Fruit fly (Drosophila melanogaster) whole organism, embryonic: ENCODE measurements around the gene Pits.

Experiments used
- Asciz ChIP-seq: fragments of 200-800 bp; sonication (Bioruptor generic); optimal IDR thresholded peaks from 2 replicates; lab custom pipeline; 2017; ENCODE audit warnings: missing biosample characterization, mild to moderate bottlenecking, missing genetic modification characterization, missing genetic modification reagents
- Bdp1 ChIP-seq: fragments of 200-800 bp; sonication (Bioruptor generic); optimal IDR thresholded peaks from 3 replicates; lab custom pipeline; 2016; ENCODE audit warnings: missing biosample characterization, missing genetic modification characterization
- CG10209 ChIP-seq: fragments of 200-800 bp; sonication (Bioruptor generic); optimal IDR thresholded peaks from 3 replicates; lab custom pipeline; 2017; ENCODE audit warnings: missing biosample characterization, mild to moderate bottlenecking, missing genetic modification characterization, missing genetic modification reagents
- CG12236 ChIP-seq: fragments of 200-800 bp; sonication (Bioruptor generic); optimal IDR thresholded peaks from 2 replicates; lab custom pipeline; 2016; ENCODE audit warnings: missing biosample characterization, missing genetic modification characterization
- CG13624 ChIP-seq: fragments of 200-800 bp; sonication (Bioruptor generic); optimal IDR thresholded peaks from 2 replicates; lab custom pipeline; 2016; ENCODE audit warnings: missing biosample characterization, missing genetic modification characterization
- CG17385 ChIP-seq: fragments of 200-800 bp; sonication (Bioruptor generic); optimal IDR thresholded peaks from 3 replicates; lab custom pipeline; 2018; ENCODE audit warnings: missing biosample characterization, mild to moderate bottlenecking, missing genetic modification characterization
- CG18619 ChIP-seq: fragments of 200-800 bp; sonication (Bioruptor generic); optimal IDR thresholded peaks from 3 replicates; lab custom pipeline; 2017; ENCODE audit warnings: missing biosample characterization, mild to moderate bottlenecking, missing genetic modification characterization
- CG32767 ChIP-seq: fragments of 200-800 bp; sonication (Bioruptor generic); IDR thresholded peaks from 2 replicates; pipeline ENCODE4 v1.3.6; 2022; ENCODE audit warnings: missing biosample characterization, missing genetic modification characterization
- CG34422 ChIP-seq: fragments of 200-800 bp; sonication (Bioruptor generic); IDR thresholded peaks from 3 replicates; pipeline ENCODE4 v1.3.6; 2022; ENCODE audit warnings: missing biosample characterization, missing genetic modification characterization
- CG42726 ChIP-seq: fragments of 200-800 bp; sonication (Bioruptor generic); IDR thresholded peaks from 2 replicates; pipeline ENCODE4 v1.3.6; 2022; ENCODE audit warnings: missing biosample characterization, missing genetic modification characterization; ENCODE audit not compliant: partially characterized antibody
- CG6254 ChIP-seq: fragments of 200-800 bp; sonication (Bioruptor generic); optimal IDR thresholded peaks from 3 replicates; lab custom pipeline; 2017; ENCODE audit warnings: mild to moderate bottlenecking, missing biosample characterization, missing genetic modification reagents, missing genetic modification characterization
- CG7745 ChIP-seq: fragments of 200-800 bp; sonication (Bioruptor generic); optimal IDR thresholded peaks from 2 replicates; lab custom pipeline; 2018; ENCODE audit warnings: missing biosample characterization, mild to moderate bottlenecking, missing genetic modification characterization, moderate library complexity
- CG8388 ChIP-seq: fragments of 200-800 bp; sonication (Bioruptor generic); optimal IDR thresholded peaks from 2 replicates; lab custom pipeline; 2019; ENCODE audit warnings: missing biosample characterization, mild to moderate bottlenecking, missing genetic modification characterization, moderate library complexity
- CG9437 ChIP-seq: fragments of 200-800 bp; sonication (Bioruptor generic); optimal IDR thresholded peaks from 2 replicates; lab custom pipeline; 2018; ENCODE audit warnings: missing biosample characterization, mild to moderate bottlenecking, missing genetic modification characterization
- CG9932 ChIP-seq: fragments of 200-800 bp; sonication (Bioruptor generic); IDR thresholded peaks from 2 replicates; pipeline ENCODE4 v1.3.6; 2022; ENCODE audit warnings: missing biosample characterization, missing genetic modification characterization
- Eip74EF ChIP-seq, 2 experiments: fragments of 200-800 bp in 1 of 2; fragments of >200 bp in 1 of 2; sonication (Bioruptor generic) in 1 of 2; optimal IDR thresholded peaks; 2 replicates each; lab custom pipeline; 2017 to 2019; ENCODE audit warnings: missing biosample characterization in 2 of 2, missing genetic modification characterization in 2 of 2, mild to moderate bottlenecking in 1 of 2, moderate library complexity in 1 of 2
- H15 ChIP-seq: fragments of 200-800 bp; sonication (Bioruptor generic); IDR thresholded peaks from 3 replicates; pipeline ENCODE4 v1.3.6; 2022; ENCODE audit warnings: missing biosample characterization, missing genetic modification characterization
- HHEX ChIP-seq: fragments of 200-800 bp; sonication (Bioruptor generic); optimal IDR thresholded peaks from 3 replicates; lab custom pipeline; 2017; ENCODE audit warnings: missing biosample characterization, mild to moderate bottlenecking, missing genetic modification characterization, missing genetic modification reagents
- Hr78 ChIP-seq, 2 experiments: fragments of 200-800 bp in 1 of 2; fragments of >200 bp in 1 of 2; sonication (Bioruptor generic) in 1 of 2; optimal IDR thresholded peaks; 2 replicates each; lab custom pipeline; 2017 to 2019; ENCODE audit warnings: missing biosample characterization in 2 of 2, missing genetic modification characterization in 2 of 2, mild to moderate bottlenecking in 1 of 2, moderate library complexity in 1 of 2
- Max ChIP-seq: fragments of 200-800 bp; sonication (Bioruptor generic); optimal IDR thresholded peaks from 2 replicates; lab custom pipeline; 2016; ENCODE audit warnings: missing biosample characterization, mild to moderate bottlenecking, missing genetic modification characterization
- Med ChIP-seq: fragments of 200-800 bp; sonication (Bioruptor generic); peaks from one replicate; lab custom pipeline; 2016; ENCODE audit warnings: missing biosample characterization, missing genetic modification characterization, mild to moderate bottlenecking, inconsistent platforms, moderate library complexity
- Mes4 ChIP-seq: fragments of 200-800 bp; sonication (Bioruptor generic); optimal IDR thresholded peaks from 2 replicates; lab custom pipeline; 2016; ENCODE audit warnings: missing biosample characterization, missing genetic modification characterization
- NC2α ChIP-seq: fragments of 200-800 bp; sonication (Bioruptor generic); optimal IDR thresholded peaks from 2 replicates; lab custom pipeline; 2016; ENCODE audit warnings: missing biosample characterization, missing genetic modification characterization
- Nf-YA ChIP-seq: fragments of 200-800 bp; sonication (Bioruptor generic); IDR thresholded peaks from 2 replicates; pipeline ENCODE4 v1.3.6; 2022; ENCODE audit warnings: missing biosample characterization, missing genetic modification characterization
- PHDP ChIP-seq: fragments of 200-800 bp; sonication (Bioruptor generic); optimal IDR thresholded peaks from 3 replicates; lab custom pipeline; 2018; ENCODE audit warnings: missing biosample characterization, mild to moderate bottlenecking, missing genetic modification characterization, moderate library complexity
- Ptx1 ChIP-seq: fragments of 200-800 bp; sonication (Bioruptor generic); IDR thresholded peaks from 2 replicates; pipeline ENCODE4 v1.3.6; 2022; ENCODE audit warnings: missing biosample characterization, missing genetic modification characterization
- Scr ChIP-seq: fragments of 200-800 bp; sonication (Bioruptor generic); IDR thresholded peaks from 2 replicates; pipeline ENCODE4 v1.3.6; 2022; ENCODE audit warnings: missing biosample characterization, missing genetic modification characterization; ENCODE audit not compliant: partially characterized antibody
- ab ChIP-seq: fragments of 200-800 bp; sonication (Bioruptor generic); optimal IDR thresholded peaks from 2 replicates; lab custom pipeline; 2016; ENCODE audit warnings: missing biosample characterization, missing genetic modification characterization
- ac ChIP-seq: fragments of 200-800 bp; sonication (Bioruptor generic); optimal IDR thresholded peaks from 3 replicates; lab custom pipeline; 2017; ENCODE audit warnings: missing biosample characterization, mild to moderate bottlenecking, missing genetic modification characterization
- ara ChIP-seq: fragments of 200-800 bp; sonication (Bioruptor generic); IDR thresholded peaks from 2 replicates; pipeline ENCODE4 v1.3.6; 2022; ENCODE audit warnings: missing biosample characterization, missing genetic modification characterization
- ase ChIP-seq: fragments of 200-800 bp; sonication (Bioruptor generic); IDR thresholded peaks from 3 replicates; pipeline ENCODE4 v1.3.6; 2022; ENCODE audit warnings: missing biosample characterization, missing genetic modification characterization
- cad ChIP-seq: fragments of >200 bp; optimal IDR thresholded peaks from 2 replicates; lab custom pipeline; 2017; ENCODE audit warnings: missing biosample characterization, missing genetic modification characterization
- caup ChIP-seq: fragments of 200-800 bp; sonication (Bioruptor generic); optimal IDR thresholded peaks from 3 replicates; lab custom pipeline; 2017; ENCODE audit warnings: missing biosample characterization, mild to moderate bottlenecking, missing genetic modification characterization, moderate library complexity; ENCODE audit not compliant: severe bottlenecking
- ci ChIP-seq: fragments of 200-800 bp; sonication (Bioruptor generic); IDR thresholded peaks from 3 replicates; pipeline ENCODE4 v1.3.6; 2022; ENCODE audit warnings: missing biosample characterization, missing genetic modification characterization
- crol ChIP-seq: fragments of 200-800 bp; sonication (Bioruptor generic); IDR thresholded peaks from 2 replicates; pipeline ENCODE4 v1.3.6; 2022; ENCODE audit warnings: missing biosample characterization, missing genetic modification characterization
- fru ChIP-seq: fragments of >200 bp; optimal IDR thresholded peaks from 2 replicates; lab custom pipeline; 2017
- her ChIP-seq: fragments of 200-800 bp; sonication (Bioruptor generic); optimal IDR thresholded peaks from 2 replicates; lab custom pipeline; 2016; ENCODE audit warnings: missing biosample characterization, missing genetic modification characterization
- jing ChIP-seq: fragments of 200-800 bp; sonication (Bioruptor generic); optimal IDR thresholded peaks from 2 replicates; lab custom pipeline; 2018; ENCODE audit warnings: missing biosample characterization, mild to moderate bottlenecking, missing genetic modification characterization
- nau ChIP-seq: fragments of 200-800 bp; sonication (Bioruptor generic); optimal IDR thresholded peaks from 3 replicates; lab custom pipeline; 2017; ENCODE audit warnings: missing biosample characterization, mild to moderate bottlenecking, missing genetic modification characterization, missing genetic modification reagents
- nerfin-2 ChIP-seq: fragments of 200-800 bp; sonication (Bioruptor generic); IDR thresholded peaks from 2 replicates; pipeline ENCODE4 v1.3.6; 2022; ENCODE audit warnings: missing biosample characterization, missing genetic modification characterization; ENCODE audit not compliant: partially characterized antibody
- odd ChIP-seq: fragments of 200-800 bp; sonication (Bioruptor generic); optimal IDR thresholded peaks from 2 replicates; lab custom pipeline; 2017; ENCODE audit warnings: missing biosample characterization, mild to moderate bottlenecking, missing genetic modification characterization
- peb ChIP-seq: fragments of 200-800 bp; sonication (Bioruptor generic); IDR thresholded peaks from 2 replicates; pipeline ENCODE4 v1.3.6; 2022; ENCODE audit warnings: missing biosample characterization, missing genetic modification characterization
- psq ChIP-seq: fragments of 200-800 bp; sonication (Bioruptor generic); optimal IDR thresholded peaks from 2 replicates; lab custom pipeline; 2017; ENCODE audit warnings: missing biosample characterization, missing genetic modification characterization
- pum ChIP-seq: fragments of 200-800 bp; sonication (Bioruptor generic); optimal IDR thresholded peaks from 2 replicates; lab custom pipeline; 2016; ENCODE audit warnings: missing biosample characterization, missing genetic modification characterization
- ranshi ChIP-seq: fragments of 200-800 bp; sonication (Bioruptor generic); IDR thresholded peaks from 2 replicates; pipeline ENCODE4 v1.3.6; 2022; ENCODE audit warnings: missing biosample characterization, missing genetic modification characterization
- scrt ChIP-seq: fragments of 200-800 bp; sonication (Bioruptor generic); optimal IDR thresholded peaks from 2 replicates; lab custom pipeline; 2018; ENCODE audit warnings: missing biosample characterization, mild to moderate bottlenecking, missing genetic modification characterization, moderate library complexity
- slbo ChIP-seq: fragments of 200-800 bp; sonication (Bioruptor generic); IDR thresholded peaks from 2 replicates; pipeline ENCODE4 v1.3.6; 2022; ENCODE audit warnings: missing biosample characterization, missing genetic modification characterization
- zen2 ChIP-seq: fragments of 200-800 bp; sonication (Bioruptor generic); IDR thresholded peaks from 3 replicates; pipeline ENCODE4 v1.3.6; 2022; ENCODE audit warnings: missing biosample characterization, missing genetic modification characterization; ENCODE audit not compliant: partially characterized antibody

Pits gene

DNA sequence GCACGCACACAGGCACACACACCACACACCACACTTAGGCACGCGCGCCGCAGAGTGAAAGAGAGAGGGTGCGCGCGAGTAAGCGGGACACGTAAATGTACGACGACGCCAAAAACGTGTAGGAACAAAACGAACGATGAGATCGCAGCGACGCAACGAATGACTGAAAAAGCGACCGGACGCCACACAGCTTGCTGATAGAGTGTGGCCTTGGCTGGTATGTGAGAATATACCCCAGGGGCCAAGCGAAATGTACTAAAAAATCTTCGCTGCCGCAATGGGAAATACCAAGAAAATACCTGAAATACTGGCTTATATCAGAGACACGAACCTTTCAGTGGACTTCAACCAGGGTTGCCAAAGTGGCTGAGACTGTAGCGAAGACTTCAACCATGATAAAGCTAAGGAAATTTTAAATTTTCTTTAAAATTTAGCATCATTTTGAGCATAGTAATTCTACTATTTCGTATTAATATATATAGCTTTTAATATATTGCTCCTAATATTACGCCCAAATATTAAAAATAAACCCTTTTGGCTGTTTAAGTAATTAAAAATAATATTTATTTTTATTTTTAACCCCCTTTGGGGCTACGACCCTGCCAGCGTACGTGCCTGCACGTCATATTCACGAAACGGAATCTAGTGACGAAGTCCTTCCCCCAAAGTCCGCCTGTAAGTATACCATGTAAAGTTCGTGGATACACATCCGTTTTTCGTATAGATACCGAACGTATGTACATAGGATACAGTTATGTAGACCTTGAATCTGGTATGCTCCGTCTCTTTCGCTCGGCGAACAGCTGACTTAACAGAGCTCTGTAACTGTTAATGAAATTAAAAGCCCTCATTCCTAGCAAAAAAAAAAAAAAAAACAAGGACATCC, at the start of gene Pits (continued):
- peak; percentile 30 for TF ChIP-seq odd (GFP tag; lab: Kevin White, UChicago)
- peak; percentile 65 for TF ChIP-seq slbo
- peak; percentile 33 for TF ChIP-seq CG10209 (GFP tag; lab: Kevin White, UChicago)
- peak; percentile 50 for TF ChIP-seq nau
- TF ChIP-seq Asciz = no peak
- TF ChIP-seq caup (GFP tag; lab: Kevin White, UChicago) = peak; percentile 75
- peak; percentile 26 for TF ChIP-seq Scr (GFP tag; lab: Robert Waterston, UW)
- TF ChIP-seq Eip74EF (GFP tag; optimal IDR thresholded peaks at IDR 0.05; lab: Kevin White, UChicago) = peak in 1 of 2 experiments; percentile 41
- TF ChIP-seq Mes4 (GFP tag; lab: Kevin White, UChicago) = peak; percentile 40
- no peak for TF ChIP-seq nerfin-2 (GFP tag; lab: Robert Waterston, UW)
- peak; percentile 65 for TF ChIP-seq her
- TF ChIP-seq scrt = peak; percentile 42
- peak; percentile 38 for TF ChIP-seq CG8388
- peak; percentile 37 for TF ChIP-seq psq (GFP tag; lab: Kevin White, UChicago)
- TF ChIP-seq fru (lab: Kevin White, UChicago) = no peak
- TF ChIP-seq ci (GFP tag; lab: Robert Waterston, UW) = peak; percentile 82; the same call in 2 of the 3 replicates
- TF ChIP-seq pum = no peak
- no peak for TF ChIP-seq ase (GFP tag; lab: Robert Waterston, UW)
- TF ChIP-seq CG42726 (GFP tag; lab: Robert Waterston, UW) = peak; percentile 80
- TF ChIP-seq cad (GFP tag; lab: Kevin White, UChicago) = no peak
- TF ChIP-seq peb = 0 out of 2 replicates have a peak, but pooled peaks have one; percentile 16
- TF ChIP-seq Hr78 (GFP tag; optimal IDR thresholded peaks at IDR 0.05; lab: Kevin White, UChicago) = no peak
- TF ChIP-seq Max (GFP tag; lab: Kevin White, UChicago) = peak; percentile 48
- no peak for TF ChIP-seq Nf-YA (GFP tag; lab: Robert Waterston, UW)
- TF ChIP-seq Ptx1 (GFP tag; lab: Robert Waterston, UW) = peak; percentile 61
- TF ChIP-seq H15 (GFP tag; lab: Robert Waterston, UW) = no peak
- TF ChIP-seq HHEX (GFP tag; lab: Kevin White, UChicago) = peak; percentile 56
- TF ChIP-seq PHDP (tag; lab: Kevin White, UChicago) = peak; percentile 10
- TF ChIP-seq Med = peak; percentile 94
- TF ChIP-seq ara (GFP tag; lab: Robert Waterston, UW) = peak; percentile 62
- peak; percentile 20 for TF ChIP-seq ab (GFP tag; lab: Kevin White, UChicago)
- TF ChIP-seq CG9437 (GFP tag; lab: Kevin White, UChicago) = peak; percentile 24
- 0 out of 3 replicates have a peak, but pooled peaks have one; percentile 31 for TF ChIP-seq zen2 (GFP tag; lab: Robert Waterston, UW)
- TF ChIP-seq CG9932 (GFP tag; lab: Robert Waterston, UW) = peak; percentile 45
- TF ChIP-seq CG7745 (tag; lab: Kevin White, UChicago) = no peak
- no peak for TF ChIP-seq CG12236 (GFP tag; lab: Kevin White, UChicago)
- peak; percentile 84 for TF ChIP-seq CG13624 (GFP tag; lab: Kevin White, UChicago)
- peak; percentile 22 for TF ChIP-seq CG6254 (GFP tag; lab: Kevin White, UChicago)
- TF ChIP-seq crol (GFP tag; lab: Robert Waterston, UW) = 0 out of 2 replicates have a peak, but pooled peaks have one; percentile 53
- peak; percentile 62 for TF ChIP-seq ranshi
- TF ChIP-seq CG34422 (GFP tag; lab: Robert Waterston, UW) = peak; percentile 86
- no peak for TF ChIP-seq jing (GFP tag; lab: Kevin White, UChicago)
- peak; percentile 72; the same call in 1 of the 2 replicates for TF ChIP-seq CG32767 (GFP tag; lab: Robert Waterston, UW)
- TF ChIP-seq CG17385 (GFP tag; lab: Kevin White, UChicago) = peak; percentile 37
- peak; percentile 26 for TF ChIP-seq CG18619 (GFP tag; lab: Kevin White, UChicago)
- TF ChIP-seq Bdp1 (GFP tag; lab: Kevin White, UChicago) = peak; percentile 24
- TF ChIP-seq NC2α = no peak
- TF ChIP-seq ac (GFP tag; lab: Kevin White, UChicago) = no peak
